Fruit fly (Drosophila melanogaster): ENCODE results near the gene dj.

dj gene

dm6 chr3R:7090337-7090830 is 31.3 kb downstream of the dj start (continued):
- no peak for TF ChIP-seq CG17328 (GFP tag; IDR thresholded peaks at IDR 0.05)
- TF ChIP-seq slou (GFP tag; optimal IDR thresholded peaks at IDR 0.05): no peak
- no peak for TF ChIP-seq bab2 (GFP tag; optimal IDR thresholded peaks at IDR 0.05)
- TF ChIP-seq Ada2b (GFP tag; IDR thresholded peaks at IDR 0.05): no peak
- no peak for TF ChIP-seq ro (GFP tag; IDR thresholded peaks at IDR 0.05)
- no peak for TF ChIP-seq C15 (GFP tag; IDR thresholded peaks at IDR 0.05)
- no peak for TF ChIP-seq CG3065 (GFP tag; optimal IDR thresholded peaks at IDR 0.05)
- no peak for TF ChIP-seq Dad (GFP tag; optimal IDR thresholded peaks at IDR 0.05)
- TF ChIP-seq zfh1 (GFP tag; IDR thresholded peaks at IDR 0.05): no peak
- TF ChIP-seq gro (GFP tag; optimal IDR thresholded peaks at IDR 0.05): peak; percentile 16
- TF ChIP-seq kah (GFP tag; optimal IDR thresholded peaks at IDR 0.05): no peak
- no peak for TF ChIP-seq CG13123 (GFP tag; optimal IDR thresholded peaks at IDR 0.05)
- no peak for TF ChIP-seq MESR4 (GFP tag; optimal IDR thresholded peaks at IDR 0.05)
- TF ChIP-seq ab (GFP tag; optimal IDR thresholded peaks at IDR 0.05): no peak
- no peak for TF ChIP-seq CG43689 (GFP tag; IDR thresholded peaks at IDR 0.05)
- no peak for TF ChIP-seq croc (GFP tag; conservative IDR thresholded peaks at IDR 0.05)
- no peak; the same call in 1 of the 2 replicates for TF ChIP-seq amos (GFP tag; IDR thresholded peaks at IDR 0.05; ENCODE audit: partially characterized antibody)
- TF ChIP-seq CG18011 (GFP tag; optimal IDR thresholded peaks at IDR 0.05): no peak
- no peak for TF ChIP-seq CG3163 (GFP tag; optimal IDR thresholded peaks at IDR 0.05)
- TF ChIP-seq hth (optimal IDR thresholded peaks at IDR 0.05): no peak
- no peak for TF ChIP-seq gcm (GFP tag; optimal IDR thresholded peaks at IDR 0.05)
- no peak for TF ChIP-seq Awh (GFP tag; IDR thresholded peaks at IDR 0.05)
- TF ChIP-seq B-H2 (GFP tag; optimal IDR thresholded peaks at IDR 0.05): peak; percentile 25
- TF ChIP-seq CG1792 (GFP tag; optimal IDR thresholded peaks at IDR 0.05): no peak
- TF ChIP-seq nerfin-1 (tag; optimal IDR thresholded peaks at IDR 0.05): no peak
- TF ChIP-seq CG9876 (GFP tag; optimal IDR thresholded peaks at IDR 0.05): no peak
- TF ChIP-seq al (GFP tag; IDR thresholded peaks at IDR 0.05): no peak
- TF ChIP-seq CG6813 (GFP tag; optimal IDR thresholded peaks at IDR 0.05): no peak
- no peak for TF ChIP-seq CG9437 (GFP tag; optimal IDR thresholded peaks at IDR 0.05)
- no peak for TF ChIP-seq CG2129 (GFP tag; IDR thresholded peaks at IDR 0.05; ENCODE audit: partially characterized antibody)
- TF ChIP-seq CG14710 (tag; optimal IDR thresholded peaks at IDR 0.05): no peak
- TF ChIP-seq CG4404 (GFP tag; IDR thresholded peaks at IDR 0.05): no peak
- TF ChIP-seq CG11695 (GFP tag; IDR thresholded peaks at IDR 0.05): no peak
- no peak for TF ChIP-seq CG14965 (GFP tag; optimal IDR thresholded peaks at IDR 0.05; ENCODE audit: borderline replicate concordance)
- TF ChIP-seq pros (GFP tag; optimal IDR thresholded peaks at IDR 0.05): peak; percentile 36
- no peak for TF ChIP-seq Gug (GFP tag; IDR thresholded peaks at IDR 0.05)
- TF ChIP-seq Myb (GFP tag; optimal IDR thresholded peaks at IDR 0.05): no peak
- TF ChIP-seq trem (tag; optimal IDR thresholded peaks at IDR 0.05): no peak
- no peak for TF ChIP-seq Sox102F (GFP tag; optimal IDR thresholded peaks at IDR 0.05)
- no peak for TF ChIP-seq CG7271 (tag; optimal IDR thresholded peaks at IDR 0.05)
- no peak for TF ChIP-seq lov (optimal IDR thresholded peaks at IDR 0.05)
- no peak for TF ChIP-seq lov (GFP tag; IDR thresholded peaks at IDR 0.05)
- no peak for TF ChIP-seq H2.0 (GFP tag; IDR thresholded peaks at IDR 0.05)
- TF ChIP-seq aop (GFP tag; IDR thresholded peaks at IDR 0.05): no peak
- TF ChIP-seq emc (GFP tag; optimal IDR thresholded peaks at IDR 0.05): no peak
- no peak for TF ChIP-seq CG14014 (GFP tag; IDR thresholded peaks at IDR 0.05)
- TF ChIP-seq dmrt99B (tag; optimal IDR thresholded peaks at IDR 0.05): no peak
- TF ChIP-seq CG15601 (tag; optimal IDR thresholded peaks at IDR 0.05): no peak
- TF ChIP-seq CG4282 (GFP tag; optimal IDR thresholded peaks at IDR 0.05): no peak
- no peak; the same call in 1 of the 2 replicates for TF ChIP-seq ranshi (GFP tag; IDR thresholded peaks at IDR 0.05)
- no peak for TF ChIP-seq tll (GFP tag; optimal IDR thresholded peaks at IDR 0.05)
- TF ChIP-seq CG13894 (tag; optimal IDR thresholded peaks at IDR 0.05): peak; percentile 31
